Worm (Caenorhabditis elegans) whole organism, late embryonic: ENCODE results near the gene txdc-9.

ENCODE experiments used
- K09A11.1 ChIP-seq: sonication (generic microtip); optimal IDR thresholded peaks from 2 replicates; lab custom pipeline; 2017; ENCODE audit warnings: antibody characterized with exemption, mild to moderate bottlenecking, missing genetic modification characterization, missing compliant biosample characterization; ENCODE audit not compliant: insufficient read depth
- ceh-2 ChIP-seq: sonication (generic microtip); optimal IDR thresholded peaks from 2 replicates; lab custom pipeline; 2016; ENCODE audit warnings: missing genotype, missing genetic modification characterization, missing compliant biosample characterization
- fkh-6 ChIP-seq: sonication (generic microtip); optimal IDR thresholded peaks from 2 replicates; lab custom pipeline; 2016; ENCODE audit warnings: missing genetic modification characterization, missing compliant biosample characterization
- madf-2 ChIP-seq: sonication (generic microtip); optimal IDR thresholded peaks from 2 replicates; lab custom pipeline; 2017; ENCODE audit warnings: missing genetic modification characterization, missing compliant biosample characterization
- nhr-11 ChIP-seq: fragments of 150-350 bp; optimal IDR thresholded peaks from 2 replicates; lab custom pipeline; 2014; ENCODE audit warnings: missing biosample characterization, missing genetic modification characterization
- pat-9 ChIP-seq: fragments of 200-800 bp; sonication (Bioruptor generic); optimal IDR thresholded peaks from 2 replicates; lab custom pipeline; 2018; ENCODE audit warnings: mild to moderate bottlenecking, missing genetic modification characterization, moderate library complexity, missing compliant biosample characterization
- pha-2 ChIP-seq: sonication (generic microtip); optimal IDR thresholded peaks from 2 replicates; lab custom pipeline; 2017; ENCODE audit warnings: mild to moderate bottlenecking, missing genetic modification characterization, missing compliant biosample characterization
- pqm-1 ChIP-seq: sonication (generic microtip); optimal IDR thresholded peaks from 2 replicates; lab custom pipeline; 2016; ENCODE audit warnings: missing genetic modification characterization, missing compliant biosample characterization
- pros-1 ChIP-seq: fragments of 150-350 bp; optimal IDR thresholded peaks from 2 replicates; lab custom pipeline; 2014; ENCODE audit warnings: missing biosample characterization, missing genetic modification reagents, missing genetic modification characterization
- sox-2 ChIP-seq: fragments of 200-800 bp; sonication (Bioruptor generic); IDR thresholded peaks from 2 replicates; pipeline ENCODE4 v1.3.6; 2022; ENCODE audit warnings: missing genetic modification reagents, missing genetic modification characterization, missing compliant biosample characterization
- tbx-2 ChIP-seq: sonication (generic microtip); optimal IDR thresholded peaks from 2 replicates; lab custom pipeline; 2016; ENCODE audit warnings: missing genetic modification characterization, missing compliant biosample characterization
- unc-42 ChIP-seq: sonication (generic microtip); optimal IDR thresholded peaks from 2 replicates; lab custom pipeline; 2016; ENCODE audit warnings: missing genotype, missing genetic modification characterization, missing compliant biosample characterization
- unc-86 ChIP-seq: sonication (generic microtip); optimal IDR thresholded peaks from 2 replicates; lab custom pipeline; 2016; ENCODE audit warnings: missing genetic modification characterization, missing compliant biosample characterization

DNA sequence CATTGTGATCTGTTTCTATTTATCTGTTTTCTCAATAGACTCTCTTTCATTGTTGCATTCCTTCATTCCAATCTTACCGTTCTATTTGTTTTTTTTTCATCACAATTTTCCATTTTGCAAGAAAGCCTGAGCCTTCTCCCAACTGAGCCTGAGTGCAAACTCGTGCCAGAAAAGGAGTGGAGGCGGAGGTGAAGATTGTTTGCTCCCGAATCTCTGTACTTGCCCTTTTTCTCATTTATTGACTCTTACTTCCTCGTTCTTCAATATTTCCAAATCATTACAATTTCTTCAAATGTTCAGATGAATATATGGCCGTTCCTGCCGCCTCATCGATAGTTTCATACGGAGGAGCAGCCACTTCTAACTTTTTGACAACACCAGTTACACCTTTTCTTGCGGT lies 25.1 kb upstream of the txdc-9 start, which contains the start of gene let-756:
- TF ChIP-seq nhr-11 (tag; lab: Kevin White, UChicago) (no peak), pat-9 (tag; lab: Kevin White, UChicago) (no peak), fkh-6 (no peak), sox-2 (GFP tag; lab: Robert Waterston, UW) (no peak), pros-1 (tag; lab: Kevin White, UChicago) (no peak), ceh-2 (tag; lab: Kevin White, UChicago) (no peak), tbx-2 (tag; lab: Kevin White, UChicago) (no peak), unc-42 (tag; lab: Kevin White, UChicago) (no peak), unc-86 (tag; lab: Kevin White, UChicago) (no peak), pha-2 (tag; lab: Kevin White, UChicago) (no peak), K09A11.1 (no peak), madf-2 (tag; lab: Kevin White, UChicago) (no peak), pqm-1 (tag; lab: Kevin White, UChicago) (no peak)
